Fruit fly (Drosophila melanogaster) whole organism, embryonic: ENCODE results near the gene Kdm3.

Experiments
- Asciz ChIP-seq: fragments of 200-800 bp; sonication (Bioruptor generic); optimal IDR thresholded peaks from 2 replicates; lab custom pipeline; 2017; ENCODE audit warnings: missing biosample characterization, mild to moderate bottlenecking, missing genetic modification characterization, missing genetic modification reagents
- B-H2 ChIP-seq: fragments of 200-800 bp; sonication (Bioruptor generic); optimal IDR thresholded peaks from 2 replicates; lab custom pipeline; 2018; ENCODE audit warnings: missing biosample characterization, mild to moderate bottlenecking, missing genetic modification characterization
- Blimp-1 ChIP-seq: fragments of 200-800 bp; sonication (Bioruptor generic); optimal IDR thresholded peaks from 3 replicates; lab custom pipeline; 2018; ENCODE audit warnings: missing biosample characterization, missing genetic modification characterization, mild to moderate bottlenecking, moderate library complexity, missing genetic modification reagents
- CG10979 ChIP-seq: fragments of 200-800 bp; sonication (Bioruptor generic); optimal IDR thresholded peaks from 2 replicates; lab custom pipeline; 2018; ENCODE audit warnings: missing biosample characterization, mild to moderate bottlenecking, missing genetic modification characterization, moderate library complexity
- CG12155 ChIP-seq: fragments of 200-800 bp; sonication (Bioruptor generic); optimal IDR thresholded peaks from 3 replicates; lab custom pipeline; 2016; ENCODE audit warnings: missing biosample characterization, missing genetic modification characterization
- CG12299 ChIP-seq: fragments of 200-800 bp; sonication (Bioruptor generic); optimal IDR thresholded peaks from 2 replicates; lab custom pipeline; 2018; ENCODE audit warnings: missing biosample characterization, mild to moderate bottlenecking, missing genetic modification characterization
- CG14710 ChIP-seq: fragments of 200-800 bp; sonication (Bioruptor generic); optimal IDR thresholded peaks from 3 replicates; lab custom pipeline; 2019; ENCODE audit warnings: missing biosample characterization, mild to moderate bottlenecking, missing genetic modification characterization, moderate library complexity
- CG15269 ChIP-seq: fragments of 200-800 bp; sonication (Bioruptor generic); optimal IDR thresholded peaks from 2 replicates; lab custom pipeline; 2018; ENCODE audit warnings: missing biosample characterization, mild to moderate bottlenecking, missing genetic modification characterization, moderate library complexity
- CG15601 ChIP-seq: fragments of 200-800 bp; sonication (Bioruptor generic); optimal IDR thresholded peaks from 3 replicates; lab custom pipeline; 2019; ENCODE audit warnings: missing biosample characterization, mild to moderate bottlenecking, missing genetic modification characterization, moderate library complexity
- CG17359 ChIP-seq: fragments of 200-800 bp; sonication (Bioruptor generic); optimal IDR thresholded peaks from 3 replicates; lab custom pipeline; 2018; ENCODE audit warnings: missing biosample characterization, mild to moderate bottlenecking, missing genetic modification characterization, moderate library complexity
- CG17385 ChIP-seq: fragments of 200-800 bp; sonication (Bioruptor generic); optimal IDR thresholded peaks from 3 replicates; lab custom pipeline; 2018; ENCODE audit warnings: missing biosample characterization, mild to moderate bottlenecking, missing genetic modification characterization
- CG17568 ChIP-seq: fragments of 200-800 bp; sonication (Bioruptor generic); optimal IDR thresholded peaks from 2 replicates; lab custom pipeline; 2018; ENCODE audit warnings: missing biosample characterization, mild to moderate bottlenecking, missing genetic modification characterization, moderate library complexity
- CG3065 ChIP-seq: fragments of 200-800 bp; sonication (Bioruptor generic); optimal IDR thresholded peaks from 2 replicates; lab custom pipeline; 2016; ENCODE audit warnings: missing biosample characterization, missing genetic modification characterization
- CG31388 ChIP-seq: fragments of 200-800 bp; sonication (Bioruptor generic); optimal IDR thresholded peaks from 2 replicates; lab custom pipeline; 2016; ENCODE audit warnings: missing biosample characterization, missing genetic modification characterization
- CG3407 ChIP-seq: fragments of 200-800 bp; sonication (Bioruptor generic); optimal IDR thresholded peaks from 2 replicates; lab custom pipeline; 2018; ENCODE audit warnings: missing biosample characterization, mild to moderate bottlenecking, missing genetic modification characterization
- CG5180 ChIP-seq: fragments of 200-800 bp; sonication (Bioruptor generic); optimal IDR thresholded peaks from 3 replicates; lab custom pipeline; 2017; ENCODE audit warnings: missing biosample characterization, missing genetic modification characterization, mild to moderate bottlenecking, moderate library complexity, missing genetic modification reagents
- CG6254 ChIP-seq: fragments of 200-800 bp; sonication (Bioruptor generic); optimal IDR thresholded peaks from 3 replicates; lab custom pipeline; 2017; ENCODE audit warnings: mild to moderate bottlenecking, missing biosample characterization, missing genetic modification reagents, missing genetic modification characterization
- CG7839 ChIP-seq: fragments of 200-800 bp; sonication (Bioruptor generic); optimal IDR thresholded peaks from 3 replicates; lab custom pipeline; 2018; ENCODE audit warnings: missing biosample characterization, mild to moderate bottlenecking, missing genetic modification characterization, moderate library complexity
- CG8924 ChIP-seq: fragments of 200-800 bp; optimal IDR thresholded peaks from 3 replicates; lab custom pipeline; 2019; ENCODE audit warnings: missing biosample characterization, mild to moderate bottlenecking, missing genetic modification characterization, moderate library complexity
- CG9609 ChIP-seq: fragments of 200-800 bp; sonication (Bioruptor generic); optimal IDR thresholded peaks from 3 replicates; lab custom pipeline; 2016; ENCODE audit warnings: missing biosample characterization, missing genetic modification characterization
- CG9797 ChIP-seq: fragments of 200-800 bp; sonication (Bioruptor generic); optimal IDR thresholded peaks from 3 replicates; lab custom pipeline; 2018; ENCODE audit warnings: missing biosample characterization, mild to moderate bottlenecking, missing genetic modification characterization
- CrebB ChIP-seq: fragments of 200-800 bp; sonication (Bioruptor generic); optimal IDR thresholded peaks from 3 replicates; lab custom pipeline; 2018; ENCODE audit warnings: missing biosample characterization, mild to moderate bottlenecking, missing genetic modification characterization
- Dip2 ChIP-seq: fragments of 200-800 bp; sonication (Bioruptor generic); IDR thresholded peaks from 2 replicates; pipeline ENCODE4 v1.3.6; 2022; ENCODE audit warnings: missing biosample characterization, missing genetic modification characterization
- ERR ChIP-seq: fragments of 200-800 bp; sonication (Bioruptor generic); optimal IDR thresholded peaks from 2 replicates; lab custom pipeline; 2016; ENCODE audit warnings: missing biosample characterization, missing genetic modification characterization
- H15 ChIP-seq: fragments of 200-800 bp; sonication (Bioruptor generic); IDR thresholded peaks from 3 replicates; pipeline ENCODE4 v1.3.6; 2022; ENCODE audit warnings: missing biosample characterization, missing genetic modification characterization
- HLHmδ ChIP-seq: fragments of 200-800 bp; sonication (Bioruptor generic); optimal IDR thresholded peaks from 2 replicates; lab custom pipeline; 2018; ENCODE audit warnings: missing biosample characterization, mild to moderate bottlenecking, missing genetic modification characterization, moderate library complexity
- MTF-1 ChIP-seq: fragments of 200-800 bp; sonication (Bioruptor generic); optimal IDR thresholded peaks from 2 replicates; lab custom pipeline; 2018; ENCODE audit warnings: missing biosample characterization, mild to moderate bottlenecking, missing genetic modification characterization, borderline replicate concordance
- Myb ChIP-seq: fragments of 200-800 bp; sonication (Bioruptor generic); optimal IDR thresholded peaks from 2 replicates; lab custom pipeline; 2016; ENCODE audit warnings: missing biosample characterization, missing genetic modification characterization
- NC2α ChIP-seq: fragments of 200-800 bp; sonication (Bioruptor generic); optimal IDR thresholded peaks from 2 replicates; lab custom pipeline; 2016; ENCODE audit warnings: missing biosample characterization, missing genetic modification characterization
- Nf-YC ChIP-seq: fragments of 200-800 bp; optimal IDR thresholded peaks from 3 replicates; lab custom pipeline; 2019; ENCODE audit warnings: missing biosample characterization, mild to moderate bottlenecking, missing genetic modification characterization, moderate library complexity
- PHDP ChIP-seq: fragments of 200-800 bp; sonication (Bioruptor generic); optimal IDR thresholded peaks from 3 replicates; lab custom pipeline; 2018; ENCODE audit warnings: missing biosample characterization, mild to moderate bottlenecking, missing genetic modification characterization, moderate library complexity
- ara ChIP-seq: fragments of 200-800 bp; sonication (Bioruptor generic); IDR thresholded peaks from 2 replicates; pipeline ENCODE4 v1.3.6; 2022; ENCODE audit warnings: missing biosample characterization, missing genetic modification characterization
- ash1 ChIP-seq: fragments of 200-800 bp; sonication (Bioruptor generic); optimal IDR thresholded peaks from 2 replicates; lab custom pipeline; 2018; ENCODE audit warnings: missing biosample characterization, mild to moderate bottlenecking, missing genetic modification characterization
- bcd ChIP-seq: fragments of 200-800 bp; sonication (Bioruptor generic); optimal IDR thresholded peaks from 2 replicates; lab custom pipeline; 2017; ENCODE audit warnings: missing biosample characterization, mild to moderate bottlenecking, missing genetic modification characterization
- bigmax ChIP-seq: fragments of 200-800 bp; sonication (Bioruptor generic); optimal IDR thresholded peaks from 2 replicates; lab custom pipeline; 2018; ENCODE audit warnings: missing biosample characterization, mild to moderate bottlenecking, missing genetic modification characterization
- cg ChIP-seq: fragments of 200-800 bp; sonication (Bioruptor generic); optimal IDR thresholded peaks from 3 replicates; lab custom pipeline; 2019; ENCODE audit warnings: missing biosample characterization, mild to moderate bottlenecking, missing genetic modification characterization, moderate library complexity
- exex ChIP-seq: fragments of 200-800 bp; sonication (Bioruptor generic); optimal IDR thresholded peaks from 4 replicates; lab custom pipeline; 2018; ENCODE audit warnings: missing biosample characterization, mild to moderate bottlenecking, missing genetic modification characterization, moderate library complexity
- grn ChIP-seq: fragments of 200-800 bp; sonication (Bioruptor generic); optimal IDR thresholded peaks from 3 replicates; lab custom pipeline; 2017; ENCODE audit warnings: missing biosample characterization, missing genetic modification characterization
- gro ChIP-seq: fragments of 200-800 bp; sonication (Bioruptor generic); optimal IDR thresholded peaks from 2 replicates; lab custom pipeline; 2016; ENCODE audit warnings: missing biosample characterization, missing genetic modification characterization
- gsb-n ChIP-seq: fragments of 200-800 bp; sonication (Bioruptor generic); optimal IDR thresholded peaks from 3 replicates; lab custom pipeline; 2018; ENCODE audit warnings: missing biosample characterization, mild to moderate bottlenecking, missing genetic modification characterization
- knrl ChIP-seq: fragments of 200-800 bp; sonication (Bioruptor generic); IDR thresholded peaks from 3 replicates; pipeline ENCODE4 v1.3.6; 2022; ENCODE audit warnings: missing biosample characterization, missing genetic modification characterization; ENCODE audit not compliant: partially characterized antibody
- lbe ChIP-seq: fragments of 200-800 bp; sonication (Bioruptor generic); optimal IDR thresholded peaks from 2 replicates; lab custom pipeline; 2016; ENCODE audit warnings: missing biosample characterization, mild to moderate bottlenecking, missing genetic modification characterization
- nom ChIP-seq: fragments of 200-800 bp; sonication (Bioruptor generic); optimal IDR thresholded peaks from 2 replicates; lab custom pipeline; 2017; ENCODE audit warnings: missing biosample characterization, missing genetic modification characterization, mild to moderate bottlenecking, moderate library complexity, missing genetic modification reagents
- odd ChIP-seq: fragments of 200-800 bp; sonication (Bioruptor generic); optimal IDR thresholded peaks from 2 replicates; lab custom pipeline; 2017; ENCODE audit warnings: missing biosample characterization, mild to moderate bottlenecking, missing genetic modification characterization
- stwl ChIP-seq: fragments of 200-800 bp; sonication (Bioruptor generic); optimal IDR thresholded peaks from 3 replicates; lab custom pipeline; 2018; ENCODE audit warnings: missing biosample characterization, mild to moderate bottlenecking, missing genetic modification characterization, moderate library complexity
- tap ChIP-seq: fragments of 200-800 bp; optimal IDR thresholded peaks from 3 replicates; lab custom pipeline; 2019; ENCODE audit warnings: missing biosample characterization, mild to moderate bottlenecking, missing genetic modification characterization, moderate library complexity
- tgo ChIP-seq: fragments of 200-800 bp; sonication (Bioruptor generic); IDR thresholded peaks from 3 replicates; pipeline ENCODE4 v1.3.6; 2022; ENCODE audit warnings: missing biosample characterization, missing genetic modification characterization
- tll ChIP-seq, 2 experiments: fragments of 200-800 bp in 1 of 2; fragments of >200 bp in 1 of 2; sonication (Bioruptor generic) in 1 of 2; optimal IDR thresholded peaks; 2 replicates each; lab custom pipeline; 2017 to 2019; ENCODE audit warnings: missing biosample characterization in 2 of 2, missing genetic modification characterization in 2 of 2, mild to moderate bottlenecking in 1 of 2, moderate library complexity in 1 of 2

Gene Kdm3

DNA sequence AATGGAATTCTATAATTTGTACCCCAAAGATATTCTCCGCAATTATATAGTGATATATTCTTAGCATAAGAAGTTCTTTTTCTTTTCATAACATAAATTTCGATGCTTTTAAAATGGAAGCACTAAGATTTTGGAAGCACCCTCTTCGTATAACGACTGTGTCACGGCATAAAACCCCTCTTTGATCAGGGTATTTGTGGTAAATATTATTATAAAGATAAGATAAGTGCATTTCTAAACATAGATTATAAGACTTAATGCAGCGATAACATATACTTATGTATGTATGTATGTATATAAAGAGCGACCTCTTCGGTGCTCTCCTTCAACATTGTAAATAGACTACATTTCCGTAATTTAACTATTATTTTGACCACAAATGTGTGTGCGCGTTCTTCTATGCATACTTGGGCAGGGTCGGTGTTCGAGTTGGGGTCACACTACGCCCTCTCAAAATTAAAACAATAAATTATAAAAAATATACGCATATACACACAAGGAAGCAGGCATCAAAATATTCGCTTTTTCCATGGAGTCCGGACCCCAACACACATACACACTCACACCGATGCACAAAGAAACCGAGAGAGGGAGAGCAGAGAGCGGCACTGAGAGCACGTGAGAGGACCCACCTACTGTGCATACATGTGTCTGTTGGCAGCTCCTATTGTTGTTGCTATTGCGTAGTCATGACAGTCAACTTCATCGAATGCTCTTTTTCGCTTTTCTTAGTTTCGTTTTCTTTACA, 34.6 kb downstream of the Kdm3 start (continued):
- TF ChIP-seq CG17568 (GFP tag; lab: Kevin White, UChicago) (peak; percentile 22), ERR (GFP tag; lab: Kevin White, UChicago) (peak; percentile 29), Asciz (GFP tag; lab: Kevin White, UChicago) (peak; percentile 62), cg (GFP tag; lab: Kevin White, UChicago) (peak; percentile 95), CG15269 (peak; percentile 27), gro (GFP tag; lab: Kevin White, UChicago) (no peak), odd (GFP tag; lab: Kevin White, UChicago) (peak; percentile 6), H15 (GFP tag; lab: Robert Waterston, UW) (no peak), CG8924 (tag; lab: Kevin White, UChicago) (no peak), lbe (GFP tag; lab: Kevin White, UChicago) (peak; percentile 12), CG15601 (tag; lab: Kevin White, UChicago) (peak; percentile 52), CG14710 (peak; percentile 14), CG17385 (GFP tag; lab: Kevin White, UChicago) (peak; percentile 18), CG9609 (GFP tag; lab: Kevin White, UChicago) (no peak), B-H2 (peak; percentile 45), CG12155 (no peak), grn (GFP tag; lab: Kevin White, UChicago) (peak; percentile 50), knrl (GFP tag; lab: Robert Waterston, UW) (no peak), CG5180 (GFP tag; lab: Kevin White, UChicago) (peak; percentile 40), Nf-YC (tag; lab: Kevin White, UChicago) (no peak), NC2α (GFP tag; lab: Kevin White, UChicago) (no peak), CG6254 (GFP tag; lab: Kevin White, UChicago) (peak; percentile 26), gsb-n (no peak), PHDP (tag; lab: Kevin White, UChicago) (peak; percentile 1), exex (peak; percentile 39), CG17359 (tag; lab: Kevin White, UChicago) (peak; percentile 17), tap (peak; percentile 1), ash1 (GFP tag; lab: Kevin White, UChicago) (peak; percentile 37), nom (GFP tag; lab: Kevin White, UChicago) (peak; percentile 62), Blimp-1 (peak; percentile 8), HLHmδ (GFP tag; lab: Kevin White, UChicago) (peak; percentile 41)

DNA sequence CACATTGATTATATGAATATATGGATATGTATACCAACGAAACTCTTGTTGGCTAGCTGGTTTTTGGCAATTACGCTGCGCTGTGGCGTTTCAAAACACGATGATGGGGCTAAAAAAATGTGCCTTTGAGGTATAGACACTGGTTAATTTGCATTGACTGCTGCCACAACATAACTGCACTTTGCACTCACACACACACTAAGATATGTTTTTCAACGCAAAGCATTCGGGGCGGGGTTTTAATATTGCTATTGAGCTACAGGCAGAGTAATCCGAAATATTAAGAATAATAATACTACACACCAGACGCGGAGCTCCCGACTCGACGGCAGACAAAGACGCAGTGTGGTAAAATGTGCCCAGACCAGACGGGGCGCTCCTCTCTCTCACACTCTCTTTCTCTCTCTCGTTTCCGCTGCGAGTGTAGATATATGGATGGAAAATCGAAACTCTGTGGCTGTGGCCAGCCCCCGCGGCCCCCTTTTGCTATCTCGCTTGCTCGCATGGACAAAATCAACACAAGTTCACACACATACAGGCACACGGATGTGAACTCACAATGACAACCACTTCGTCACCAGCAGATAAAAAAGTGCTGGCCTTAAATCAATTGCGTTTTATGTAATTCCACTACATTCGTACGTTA, 35.3 kb downstream of the Kdm3 start:
- TF ChIP-seq CG14710 (no peak), bigmax (GFP tag; lab: Kevin White, UChicago) (peak; percentile 48), CG10979 (tag; lab: Kevin White, UChicago) (no peak), CrebB (tag; lab: Kevin White, UChicago) (peak; percentile 68), CG31388 (GFP tag; lab: Kevin White, UChicago) (no peak), CG3065 (GFP tag; lab: Kevin White, UChicago) (no peak), CG7839 (tag; lab: Kevin White, UChicago) (no peak), bcd (GFP tag; lab: Kevin White, UChicago) (no peak), Myb (GFP tag; lab: Kevin White, UChicago) (no peak), CG12299 (no peak), stwl (no peak), ara (GFP tag; lab: Robert Waterston, UW) (no peak), CG9797 (GFP tag; lab: Kevin White, UChicago) (no peak), tll (GFP tag; optimal IDR thresholded peaks at IDR 0.05; lab: Kevin White, UChicago) (no peak), tgo (GFP tag; lab: Robert Waterston, UW) (no peak), CG3407 (GFP tag; lab: Kevin White, UChicago) (no peak), MTF-1 (peak; percentile 79), Dip2 (GFP tag; lab: Robert Waterston, UW) (no peak)
